Fruit fly (Drosophila melanogaster) whole organism, prepupa: ENCODE results near the gene CG12116.

ENCODE experiments used
- Blimp-1 ChIP-seq: fragments of 200-800 bp; sonication (Bioruptor generic); optimal IDR thresholded peaks from 3 replicates; lab custom pipeline; 2017; ENCODE audit warnings: missing biosample characterization, missing genetic modification characterization, mild to moderate bottlenecking, moderate library complexity, missing genetic modification reagents
- Ets21C ChIP-seq: fragments of 200-800 bp; sonication (Bioruptor generic); optimal IDR thresholded peaks from 3 replicates; lab custom pipeline; 2016; ENCODE audit warnings: missing biosample characterization, missing genetic modification characterization

- TF ChIP-seq Ets21C (GFP tag; lab: Kevin White, UChicago) = no peak
- TF ChIP-seq Blimp-1 (GFP tag; lab: Kevin White, UChicago) = no peak
Observed at dm6 chrX:8518025-8518661, 49.3 kb upstream of the CG12116 start.
